Worm (Caenorhabditis elegans) whole organism, young adult: ENCODE measurements around the gene unc-112.

Experiments
- B0035.1 ChIP-seq: sonication (generic microtip); optimal IDR thresholded peaks from 2 replicates; lab custom pipeline; 2016; ENCODE audit warnings: missing genetic modification characterization, mild to moderate bottlenecking, missing compliant biosample characterization, missing genotype, missing genetic modification reagents
- B0261.1 ChIP-seq: sonication (generic microtip); optimal IDR thresholded peaks from 2 replicates; lab custom pipeline; 2016; ENCODE audit warnings: mild to moderate bottlenecking, missing genetic modification characterization, moderate library complexity, missing compliant biosample characterization
- F10E7.11 ChIP-seq: sonication (generic microtip); optimal IDR thresholded peaks from 2 replicates; lab custom pipeline; 2017; ENCODE audit warnings: mild to moderate bottlenecking, missing genetic modification characterization, moderate library complexity, missing compliant biosample characterization
- F22D6.2 ChIP-seq: sonication (generic microtip); optimal IDR thresholded peaks from 2 replicates; lab custom pipeline; 2016; ENCODE audit warnings: mild to moderate bottlenecking, missing genetic modification characterization, missing compliant biosample characterization
- F55B11.4 ChIP-seq: sonication (generic microtip); optimal IDR thresholded peaks from 2 replicates; lab custom pipeline; 2016; ENCODE audit warnings: missing compliant biosample characterization, missing genetic modification characterization, borderline replicate concordance; ENCODE audit not compliant: insufficient read depth
- T07F8.4 ChIP-seq: sonication (generic microtip); optimal IDR thresholded peaks from 2 replicates; lab custom pipeline; 2016; ENCODE audit warnings: mild to moderate bottlenecking, missing genetic modification characterization, moderate library complexity, missing compliant biosample characterization
- Y67H2A.10 ChIP-seq: fragments of 200-800 bp; sonication (Bioruptor generic); conservative IDR thresholded peaks from 2 replicates; pipeline ENCODE4 v1.3.6; 2022; ENCODE audit warnings: missing genetic modification reagents, missing genetic modification characterization, missing compliant biosample characterization
- Y95B8A.8 ChIP-seq: fragments of 200-800 bp; sonication (Bioruptor generic); IDR thresholded peaks from 2 replicates; pipeline ENCODE4 v1.3.6; 2022; ENCODE audit warnings: missing genetic modification reagents, missing genetic modification characterization, missing compliant biosample characterization
- ama-1 ChIP-seq, 3 experiments: fragments of 150-350 bp in 1 of 3; sonication (generic microtip) in 2 of 3; optimal IDR thresholded peaks; 2 replicates each; lab custom pipeline; 2014 to 2018; ENCODE audit warnings: missing biosample characterization in 2 of 3, missing genetic modification characterization in 2 of 3, missing genetic modification reagents in 2 of 3
- aptf-2 ChIP-seq: fragments of 200-800 bp; sonication (Bioruptor generic); conservative IDR thresholded peaks from 2 replicates; pipeline ENCODE4 v1.3.6; 2022; ENCODE audit warnings: missing genetic modification reagents, missing genetic modification characterization, missing compliant biosample characterization
- atf-7 ChIP-seq: sonication (generic microtip); optimal IDR thresholded peaks from 2 replicates; lab custom pipeline; 2017; ENCODE audit warnings: mild to moderate bottlenecking, missing genetic modification characterization, missing compliant biosample characterization
- attf-5 ChIP-seq: fragments of 200-800 bp; sonication (Bioruptor generic); optimal IDR thresholded peaks from 2 replicates; lab custom pipeline; 2018; ENCODE audit warnings: mild to moderate bottlenecking, missing genetic modification characterization, missing compliant biosample characterization
- bed-2 ChIP-seq: fragments of 200-800 bp; sonication (Bioruptor generic); IDR thresholded peaks from 2 replicates; pipeline ENCODE4 v1.3.6; 2022; ENCODE audit warnings: missing genetic modification reagents, missing genetic modification characterization, missing compliant biosample characterization
- ccch-3 ChIP-seq: fragments of 200-800 bp; sonication (Bioruptor generic); optimal IDR thresholded peaks from 2 replicates; lab custom pipeline; 2018; ENCODE audit warnings: mild to moderate bottlenecking, missing genetic modification characterization, missing compliant biosample characterization
- ceh-40 ChIP-seq: fragments of 200-800 bp; sonication (Bioruptor generic); IDR thresholded peaks from 2 replicates; pipeline ENCODE4 v1.3.6; 2022; ENCODE audit warnings: missing genetic modification characterization, missing compliant biosample characterization
- ceh-79 ChIP-seq: sonication (generic microtip); optimal IDR thresholded peaks from 2 replicates; lab custom pipeline; 2017; ENCODE audit warnings: mild to moderate bottlenecking, missing genetic modification characterization, missing compliant biosample characterization
- ceh-91 ChIP-seq: fragments of 200-800 bp; sonication (Bioruptor generic); IDR thresholded peaks from 2 replicates; pipeline ENCODE4 v1.3.6; 2022; ENCODE audit warnings: missing genetic modification reagents, missing genetic modification characterization, missing compliant biosample characterization
- dox-1 ChIP-seq: fragments of 200-800 bp; sonication (Bioruptor generic); IDR thresholded peaks from 2 replicates; pipeline ENCODE4 v1.3.6; 2022; ENCODE audit warnings: missing genetic modification reagents, missing genetic modification characterization, missing compliant biosample characterization
- efl-1 ChIP-seq: fragments of 150-350 bp; optimal IDR thresholded peaks from 2 replicates; lab custom pipeline; 2014; ENCODE audit warnings: missing biosample characterization, missing genetic modification reagents, missing genetic modification characterization
- egrh-3 ChIP-seq: fragments of 200-800 bp; sonication (Bioruptor generic); IDR thresholded peaks from 2 replicates; pipeline ENCODE4 v1.3.6; 2022; ENCODE audit warnings: missing genetic modification reagents, missing genetic modification characterization, missing compliant biosample characterization
- ekl-4 ChIP-seq: fragments of 200-800 bp; sonication (Bioruptor generic); IDR thresholded peaks from 2 replicates; pipeline ENCODE4 v1.3.6; 2022; ENCODE audit warnings: missing genetic modification reagents, missing genetic modification characterization, missing compliant biosample characterization
- fkh-3 ChIP-seq: sonication (generic microtip); optimal IDR thresholded peaks from 2 replicates; lab custom pipeline; 2016; ENCODE audit warnings: mild to moderate bottlenecking, missing genetic modification characterization, missing compliant biosample characterization
- gei-17 ChIP-seq: fragments of 200-800 bp; sonication (Bioruptor generic); optimal IDR thresholded peaks from 2 replicates; lab custom pipeline; 2018; ENCODE audit warnings: mild to moderate bottlenecking, missing genetic modification characterization, missing compliant biosample characterization
- him-1 ChIP-seq: sonication (generic microtip); optimal IDR thresholded peaks from 2 replicates; lab custom pipeline; 2016; ENCODE audit warnings: missing genotype, missing genetic modification reagents, missing genetic modification characterization, missing compliant biosample characterization
- hmg-1.2 ChIP-seq: fragments of 200-800 bp; sonication (Bioruptor generic); IDR thresholded peaks from 2 replicates; pipeline ENCODE4 v1.3.6; 2022; ENCODE audit warnings: missing genetic modification reagents, missing genetic modification characterization, missing compliant biosample characterization
- hmg-20 ChIP-seq: fragments of 200-800 bp; sonication (Bioruptor generic); IDR thresholded peaks from 2 replicates; pipeline ENCODE4 v1.3.6; 2022; ENCODE audit warnings: missing genetic modification reagents, missing genetic modification characterization, missing compliant biosample characterization
- lag-1 ChIP-seq: fragments of 200-800 bp; sonication (Bioruptor generic); IDR thresholded peaks from 2 replicates; pipeline ENCODE4 v1.3.6; 2022; ENCODE audit warnings: missing genetic modification reagents, missing genetic modification characterization, missing compliant biosample characterization
- let-607 ChIP-seq, 2 experiments: fragments of 200-800 bp in 1 of 2; sonication (Bioruptor generic) in 1 of 2; sonication (generic microtip) in 1 of 2; optimal IDR thresholded peaks; 2 replicates each; lab custom pipeline; 2016 to 2018; ENCODE audit warnings: mild to moderate bottlenecking in 2 of 2, missing compliant biosample characterization in 2 of 2, missing genetic modification characterization in 2 of 2, moderate library complexity in 2 of 2, missing genotype in 1 of 2
- lin-35 ChIP-seq, 3 experiments: fragments of 150-350 bp in 2 of 3; sonication (generic microtip) in 1 of 3; optimal IDR thresholded peaks; 2 replicates each; lab custom pipeline; 2014 to 2018; ENCODE audit warnings: missing biosample characterization in 3 of 3, missing genetic modification characterization in 3 of 3, missing genetic modification reagents in 3 of 3
- lin-40 ChIP-seq: sonication (generic microtip); optimal IDR thresholded peaks from 2 replicates; lab custom pipeline; 2016; ENCODE audit warnings: missing genetic modification characterization, mild to moderate bottlenecking, missing compliant biosample characterization, missing genotype, missing genetic modification reagents
- madf-10 ChIP-seq: sonication (generic microtip); optimal IDR thresholded peaks from 2 replicates; lab custom pipeline; 2016; ENCODE audit warnings: mild to moderate bottlenecking, missing genetic modification characterization, missing compliant biosample characterization
- madf-6 ChIP-seq: fragments of 200-800 bp; sonication (Bioruptor generic); IDR thresholded peaks from 2 replicates; pipeline ENCODE4 v1.3.6; 2022; ENCODE audit warnings: missing genetic modification reagents, missing genetic modification characterization, missing compliant biosample characterization
- mcd-1 ChIP-seq: fragments of 200-800 bp; sonication (Bioruptor generic); IDR thresholded peaks from 2 replicates; pipeline ENCODE4 v1.3.6; 2022; ENCODE audit warnings: missing genetic modification reagents, missing genetic modification characterization, missing compliant biosample characterization
- mes-4 ChIP-seq: sonication (generic microtip); optimal IDR thresholded peaks from 2 replicates; lab custom pipeline; 2016; ENCODE audit warnings: missing genotype, missing genetic modification characterization, missing compliant biosample characterization
- nfya-2 ChIP-seq: fragments of 200-800 bp; sonication (Bioruptor generic); IDR thresholded peaks from 2 replicates; pipeline ENCODE4 v1.3.6; 2022; ENCODE audit warnings: missing genetic modification reagents, missing genetic modification characterization, missing compliant biosample characterization
- nhr-179 ChIP-seq: sonication (generic microtip); optimal IDR thresholded peaks from 2 replicates; lab custom pipeline; 2016; ENCODE audit warnings: mild to moderate bottlenecking, missing genetic modification characterization, missing compliant biosample characterization
- pbrm-1 ChIP-seq: fragments of 200-800 bp; sonication (Bioruptor generic); IDR thresholded peaks from 2 replicates; pipeline ENCODE4 v1.3.6; 2022; ENCODE audit warnings: missing genetic modification reagents, missing genetic modification characterization, missing compliant biosample characterization
- pha-4 ChIP-seq: fragments of 150-350 bp; sonication (generic microtip); optimal IDR thresholded peaks from 2 replicates; lab custom pipeline; 2014; ENCODE audit warnings: missing biosample characterization, missing genetic modification reagents, missing genetic modification characterization
- repo-1 ChIP-seq: sonication (generic microtip); optimal IDR thresholded peaks from 2 replicates; lab custom pipeline; 2017; ENCODE audit warnings: mild to moderate bottlenecking, missing genetic modification characterization, missing compliant biosample characterization
- rpc-1 ChIP-seq, 2 experiments: fragments of 150-350 bp in 1 of 2; sonication (generic microtip) in 1 of 2; optimal IDR thresholded peaks; 2 replicates each; lab custom pipeline; 2014 to 2018; ENCODE audit warnings: missing biosample characterization in 1 of 2, missing genetic modification characterization in 1 of 2, missing genetic modification reagents in 1 of 2, missing genotype in 1 of 2
- sea-2 ChIP-seq: fragments of 200-800 bp; sonication (Bioruptor generic); IDR thresholded peaks from 2 replicates; pipeline ENCODE4 v1.3.6; 2022; ENCODE audit warnings: missing genetic modification characterization, missing compliant biosample characterization
- snpc-1.3 ChIP-seq: sonication (generic microtip); optimal IDR thresholded peaks from 2 replicates; lab custom pipeline; 2017; ENCODE audit warnings: missing genetic modification characterization, mild to moderate bottlenecking, missing compliant biosample characterization, antibody characterized with exemption, moderate library complexity, missing genotype, missing genetic modification reagents; ENCODE audit not compliant: insufficient read depth
- tbp1 ChIP-seq: fragments of 200-800 bp; sonication (Bioruptor generic); optimal IDR thresholded peaks from 2 replicates; lab custom pipeline; 2018; ENCODE audit warnings: mild to moderate bottlenecking, missing genetic modification characterization, missing compliant biosample characterization
- unc-62 ChIP-seq: fragments of 150-350 bp; optimal IDR thresholded peaks from 2 replicates; lab custom pipeline; 2014; ENCODE audit warnings: missing biosample characterization, missing genetic modification reagents, missing genetic modification characterization
- xnd-1 ChIP-seq: sonication (generic microtip); optimal IDR thresholded peaks from 2 replicates; lab custom pipeline; 2016; ENCODE audit warnings: missing genotype, missing genetic modification reagents, missing genetic modification characterization, missing compliant biosample characterization
- zfh-2 ChIP-seq: fragments of 200-800 bp; sonication (Bioruptor generic); conservative IDR thresholded peaks from 2 replicates; pipeline ENCODE4 v1.3.6; 2022; ENCODE audit warnings: missing genetic modification reagents, missing genetic modification characterization, missing compliant biosample characterization
- ztf-26 ChIP-seq: sonication (generic microtip); optimal IDR thresholded peaks from 2 replicates; lab custom pipeline; 2017; ENCODE audit warnings: missing genetic modification characterization, missing compliant biosample characterization

The unc-112 gene

DNA sequence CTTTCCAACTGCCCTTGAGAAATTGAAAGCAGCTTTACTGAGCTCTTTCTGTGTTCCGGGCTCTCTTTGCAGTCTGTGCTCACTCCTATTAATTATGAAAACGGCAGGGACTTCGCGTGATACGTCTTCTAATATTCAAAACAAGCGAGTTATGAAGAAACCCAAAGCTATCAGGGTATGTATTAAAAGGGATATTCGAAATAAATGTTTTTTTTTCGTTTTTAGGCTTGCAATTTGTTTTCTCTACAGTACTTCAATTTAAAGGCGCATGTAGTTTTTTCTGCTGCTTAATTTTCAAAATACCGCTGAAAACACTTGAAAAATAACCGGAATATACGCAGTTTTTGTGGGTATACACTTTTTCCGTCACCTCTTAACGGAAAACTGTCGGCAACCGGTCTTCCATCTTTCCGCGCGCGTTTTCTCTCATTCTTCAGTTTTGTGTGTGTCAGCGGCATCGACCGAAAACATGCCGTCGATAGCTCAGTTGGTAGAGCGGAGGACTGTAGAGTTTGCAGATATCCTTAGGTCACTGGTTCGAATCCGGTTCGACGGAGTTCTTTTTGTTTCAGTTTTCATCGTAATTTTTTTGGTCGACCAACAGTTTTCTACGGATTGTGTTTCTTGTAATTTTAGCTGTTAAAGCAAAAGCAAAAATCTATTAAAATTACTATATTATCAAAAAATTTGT, 7.2 kb downstream of the unc-112 start, which contains the start of gene gasr-8 (continued):
- TF ChIP-seq nfya-2 (GFP tag; lab: Robert Waterston, UW) (no peak), ceh-91 (GFP tag; lab: Robert Waterston, UW) (no peak), attf-5 (no peak), lin-40 (tag; lab: Kevin White, UChicago) (no peak), ccch-3 (GFP tag; lab: Kevin White, UChicago) (no peak), ceh-40 (GFP tag; lab: Robert Waterston, UW) (no peak), hmg-1.2 (GFP tag; lab: Robert Waterston, UW) (peak; percentile 52), B0035.1 (tag; lab: Kevin White, UChicago) (no peak), madf-10 (tag; lab: Kevin White, UChicago) (peak; percentile 28), zfh-2 (no peak), F10E7.11 (tag; lab: Kevin White, UChicago) (no peak), T07F8.4 (tag; lab: Kevin White, UChicago) (no peak), rpc-1 (optimal IDR thresholded peaks at IDR 0.05; lab: Kevin White, UChicago) (peak; percentile 66), rpc-1 (tag; optimal IDR thresholded peaks at IDR 0.05; lab: Kevin White, UChicago) (peak; percentile 82), F22D6.2 (tag; lab: Kevin White, UChicago) (no peak), F55B11.4 (tag; lab: Kevin White, UChicago) (no peak), efl-1 (no peak), pbrm-1 (GFP tag; lab: Robert Waterston, UW) (no peak; the same call in 1 of the 2 replicates), him-1 (peak; percentile 42), Y67H2A.10 (GFP tag; lab: Robert Waterston, UW) (no peak), lag-1 (GFP tag; lab: Robert Waterston, UW) (no peak), atf-7 (tag; lab: Kevin White, UChicago) (no peak), nhr-179 (tag; lab: Kevin White, UChicago) (no peak), sea-2 (GFP tag; lab: Robert Waterston, UW) (no peak), dox-1 (GFP tag; lab: Robert Waterston, UW) (peak; percentile 45; the same call in 1 of the 2 replicates), Y95B8A.8 (GFP tag; lab: Robert Waterston, UW) (no peak), unc-62 (GFP tag; lab: Kevin White, UChicago) (no peak), madf-6 (peak; percentile 66), xnd-1 (tag; lab: Kevin White, UChicago) (peak; percentile 64), egrh-3 (no peak), snpc-1.3 (no peak), mcd-1 (GFP tag; lab: Robert Waterston, UW) (peak; percentile 15; the same call in 1 of the 2 replicates), mes-4 (no peak), B0261.1 (tag; lab: Kevin White, UChicago) (peak; percentile 85), ztf-26 (no peak), repo-1 (tag; lab: Kevin White, UChicago) (no peak), gei-17 (GFP tag; lab: Kevin White, UChicago) (no peak), bed-2 (GFP tag; lab: Robert Waterston, UW) (no peak), ama-1 (optimal IDR thresholded peaks at IDR 0.05; lab: Kevin White, UChicago) (no peak), ama-1 (GFP tag; optimal IDR thresholded peaks at IDR 0.05; lab: Kevin White, UChicago) (peak in 1 of 2 experiments; percentile 51), fkh-3 (tag; lab: Kevin White, UChicago) (no peak), pha-4 (tag; lab: Kevin White, UChicago) (no peak), let-607 (tag; optimal IDR thresholded peaks at IDR 0.05; lab: Kevin White, UChicago) (no peak), aptf-2 (no peak), tbp1 (GFP tag; lab: Kevin White, UChicago) (peak; percentile 90), ceh-79 (no peak), hmg-20 (GFP tag; lab: Robert Waterston, UW) (no peak), lin-35 (GFP tag; optimal IDR thresholded peaks at IDR 0.05; lab: Kevin White, UChicago) (no peak), ekl-4 (GFP tag; lab: Robert Waterston, UW) (peak; percentile 23; the same call in 1 of the 2 replicates)
